Worm (Caenorhabditis elegans) whole organism, L2 larva: ENCODE measurements around the gene tag-243.
A peak's percentile ranks its signal among the peaks of the same experiment; 100 is the strongest.

ENCODE experiments used
- F13H6.1 ChIP-seq: sonication (generic microtip); optimal IDR thresholded peaks from 2 replicates; lab custom pipeline; 2016; ENCODE audit warnings: missing genetic modification characterization, missing compliant biosample characterization
- R02D3.7 ChIP-seq: fragments of 150-350 bp; optimal IDR thresholded peaks from 2 replicates; lab custom pipeline; 2014; ENCODE audit warnings: missing biosample characterization, missing genetic modification characterization
- ZK546.5 ChIP-seq: sonication (generic microtip); optimal IDR thresholded peaks from 2 replicates; lab custom pipeline; 2017; ENCODE audit warnings: missing biosample characterization, missing genetic modification characterization
- alr-1 ChIP-seq: fragments of 150-350 bp; optimal IDR thresholded peaks from 2 replicates; lab custom pipeline; 2014; ENCODE audit warnings: missing biosample characterization, missing genetic modification characterization
- aly-2 ChIP-seq: fragments of 150-350 bp; optimal IDR thresholded peaks from 2 replicates; lab custom pipeline; 2014; ENCODE audit warnings: missing biosample characterization, missing genetic modification characterization
- ama-1 ChIP-seq: fragments of 150-350 bp; optimal IDR thresholded peaks from 2 replicates; lab custom pipeline; 2018; ENCODE audit warnings: inconsistent platforms
- blmp-1 ChIP-seq: sonication (generic microtip); optimal IDR thresholded peaks from 2 replicates; lab custom pipeline; 2017; ENCODE audit warnings: missing genetic modification characterization, mild to moderate bottlenecking, missing compliant biosample characterization, antibody characterized with exemption, moderate library complexity; ENCODE audit not compliant: insufficient read depth
- ceh-16 ChIP-seq: fragments of 150-350 bp; optimal IDR thresholded peaks from 2 replicates; lab custom pipeline; 2014; ENCODE audit warnings: missing biosample characterization, missing genetic modification characterization
- crh-2 ChIP-seq: sonication (generic microtip); optimal IDR thresholded peaks from 2 replicates; lab custom pipeline; 2017; ENCODE audit warnings: missing biosample characterization, missing genetic modification characterization
- dmd-4 ChIP-seq: sonication (generic microtip); optimal IDR thresholded peaks from 2 replicates; lab custom pipeline; 2017; ENCODE audit warnings: missing biosample characterization, missing genetic modification characterization
- egl-27 ChIP-seq: sonication (generic microtip); optimal IDR thresholded peaks from 3 replicates; lab custom pipeline; 2017; ENCODE audit warnings: missing biosample characterization, missing genetic modification reagents, missing genetic modification characterization
- elt-3 ChIP-seq: sonication (generic microtip); optimal IDR thresholded peaks from 2 replicates; lab custom pipeline; 2017; ENCODE audit warnings: missing biosample characterization, missing genetic modification characterization
- fos-1 ChIP-seq: fragments of 150-350 bp; optimal IDR thresholded peaks from 2 replicates; lab custom pipeline; 2014; ENCODE audit warnings: missing biosample characterization, missing genetic modification characterization
- lin-11 ChIP-seq: fragments of 150-350 bp; sonication (generic microtip); optimal IDR thresholded peaks from 2 replicates; lab custom pipeline; 2014; ENCODE audit warnings: missing biosample characterization, missing genetic modification characterization, inconsistent platforms, mixed read lengths
- lin-13 ChIP-seq: fragments of 150-350 bp; optimal IDR thresholded peaks from 2 replicates; lab custom pipeline; 2014; ENCODE audit warnings: missing biosample characterization, missing genetic modification reagents, missing genetic modification characterization
- lin-39 ChIP-seq: fragments of 150-350 bp; optimal IDR thresholded peaks from 2 replicates; lab custom pipeline; 2014; ENCODE audit warnings: missing biosample characterization, missing genetic modification reagents, missing genetic modification characterization
- mbf-1 ChIP-seq: sonication (generic microtip); optimal IDR thresholded peaks from 2 replicates; lab custom pipeline; 2017; ENCODE audit warnings: missing biosample characterization, missing genetic modification characterization
- nhr-10 ChIP-seq: sonication (generic microtip); optimal IDR thresholded peaks from 2 replicates; lab custom pipeline; 2017; ENCODE audit warnings: missing biosample characterization, missing genetic modification characterization
- nhr-11 ChIP-seq: fragments of 150-350 bp; optimal IDR thresholded peaks from 2 replicates; lab custom pipeline; 2014; ENCODE audit warnings: missing biosample characterization, missing genetic modification characterization
- nhr-12 ChIP-seq: fragments of 150-350 bp; optimal IDR thresholded peaks from 2 replicates; lab custom pipeline; 2014; ENCODE audit warnings: missing biosample characterization, missing genetic modification characterization
- nhr-129 ChIP-seq: fragments of 150-350 bp; optimal IDR thresholded peaks from 2 replicates; lab custom pipeline; 2014; ENCODE audit warnings: missing biosample characterization, missing genetic modification characterization
- nhr-21 ChIP-seq: fragments of 150-350 bp; optimal IDR thresholded peaks from 2 replicates; lab custom pipeline; 2014; ENCODE audit warnings: missing biosample characterization, missing genetic modification characterization
- nhr-25 ChIP-seq: fragments of 150-350 bp; sonication (generic microtip); optimal IDR thresholded peaks from 3 replicates; lab custom pipeline; 2014; ENCODE audit warnings: missing biosample characterization, missing genetic modification characterization
- nhr-6 ChIP-seq: fragments of 150-350 bp; optimal IDR thresholded peaks from 2 replicates; lab custom pipeline; 2014; ENCODE audit warnings: missing biosample characterization, missing genetic modification characterization
- nhr-77 ChIP-seq: fragments of 150-350 bp; optimal IDR thresholded peaks from 2 replicates; lab custom pipeline; 2014; ENCODE audit warnings: missing biosample characterization, missing genetic modification characterization
- peb-1 ChIP-seq: fragments of 150-350 bp; optimal IDR thresholded peaks from 2 replicates; lab custom pipeline; 2014; ENCODE audit warnings: missing biosample characterization, missing genetic modification characterization
- skn-1 ChIP-seq: sonication (generic microtip); optimal IDR thresholded peaks from 2 replicates; lab custom pipeline; 2017; ENCODE audit warnings: missing biosample characterization, missing genetic modification characterization
- sma-3 ChIP-seq: sonication (generic microtip); optimal IDR thresholded peaks from 2 replicates; lab custom pipeline; 2016; ENCODE audit warnings: missing genetic modification reagents, missing genetic modification characterization, missing compliant biosample characterization
- sma-9 ChIP-seq, 2 experiments: fragments of 150-350 bp in 1 of 2; sonication (generic microtip) in 1 of 2; optimal IDR thresholded peaks; 2 replicates each; lab custom pipeline; 2014 to 2016; ENCODE audit warnings: missing genetic modification characterization in 2 of 2, mild to moderate bottlenecking in 1 of 2, missing biosample characterization in 1 of 2, missing compliant biosample characterization in 1 of 2, missing genetic modification reagents in 1 of 2, moderate library complexity in 1 of 2
- unc-55 ChIP-seq: fragments of 150-350 bp; sonication (generic microtip); optimal IDR thresholded peaks from 3 replicates; lab custom pipeline; 2014; ENCODE audit warnings: missing biosample characterization, missing genetic modification reagents, missing genetic modification characterization

The tag-243 gene

DNA sequence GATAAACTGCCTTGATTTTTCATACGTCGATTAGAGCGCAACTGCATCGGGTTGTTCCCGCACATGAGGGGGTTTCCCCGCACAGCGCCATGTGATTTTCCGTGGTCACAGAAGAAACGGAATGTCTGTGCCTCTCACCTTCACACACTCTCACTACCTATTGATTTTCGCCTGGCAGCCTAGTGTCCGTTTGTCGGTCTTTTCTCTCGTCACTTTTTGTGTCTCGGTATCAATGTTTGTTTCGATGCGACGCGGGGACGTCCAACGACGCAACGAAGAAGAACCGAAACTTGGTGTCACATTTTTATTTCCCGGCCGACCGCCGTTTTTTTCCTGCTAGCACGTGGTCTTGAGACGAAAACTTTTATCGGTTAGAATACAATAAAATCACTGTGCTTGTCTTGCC lies 38.9 kb downstream of the tag-243 start (continued):
- peak; percentile 88 for TF ChIP-seq nhr-6 (tag; lab: Kevin White, UChicago)
- TF ChIP-seq egl-27 (tag; lab: Kevin White, UChicago), result peak; percentile 94
- TF ChIP-seq lin-13 (GFP tag; lab: Kevin White, UChicago), result peak; percentile 81
- peak; percentile 97 for TF ChIP-seq nhr-129 (tag; lab: Kevin White, UChicago)
- peak; percentile 98 for TF ChIP-seq nhr-21 (tag; lab: Kevin White, UChicago)
- TF ChIP-seq mbf-1 (tag; lab: Kevin White, UChicago), result no peak
- TF ChIP-seq aly-2 (tag; lab: Kevin White, UChicago), result no peak
- TF ChIP-seq F13H6.1 (tag; lab: Kevin White, UChicago), result peak; percentile 98
- no peak for TF ChIP-seq nhr-77
- peak; percentile 96 for TF ChIP-seq nhr-25 (tag; lab: Kevin White, UChicago)

DNA sequence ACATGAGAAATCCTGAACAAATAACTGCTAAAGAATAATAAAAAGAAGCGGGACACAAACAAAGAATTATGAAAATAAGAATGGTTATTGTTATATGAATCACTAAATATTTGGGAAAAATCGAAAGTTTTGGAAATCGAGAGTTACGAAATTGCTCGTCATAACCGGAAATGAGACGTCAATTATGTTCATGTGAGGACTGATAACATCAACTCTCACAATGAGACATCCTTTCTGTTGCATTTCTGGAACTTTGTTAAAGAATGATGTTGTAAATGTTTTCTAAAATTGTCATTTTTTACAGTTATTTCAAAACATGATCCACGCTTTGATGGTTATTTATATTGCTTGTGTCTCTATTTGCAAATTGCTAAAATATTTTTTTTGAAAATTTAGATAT lies 40.4 kb downstream of the tag-243 start, which contains the start of gene T23F11.6:
T23F11.6 (minus strand) TSS at position 45 of the 400 bp plus-strand sequence.
- TF ChIP-seq crh-2 (tag; lab: Kevin White, UChicago) (peak; percentile 5), nhr-11 (tag; lab: Kevin White, UChicago) (no peak), fos-1 (tag; lab: Kevin White, UChicago) (peak; percentile 63), nhr-25 (tag; lab: Kevin White, UChicago) (no peak)

DNA sequence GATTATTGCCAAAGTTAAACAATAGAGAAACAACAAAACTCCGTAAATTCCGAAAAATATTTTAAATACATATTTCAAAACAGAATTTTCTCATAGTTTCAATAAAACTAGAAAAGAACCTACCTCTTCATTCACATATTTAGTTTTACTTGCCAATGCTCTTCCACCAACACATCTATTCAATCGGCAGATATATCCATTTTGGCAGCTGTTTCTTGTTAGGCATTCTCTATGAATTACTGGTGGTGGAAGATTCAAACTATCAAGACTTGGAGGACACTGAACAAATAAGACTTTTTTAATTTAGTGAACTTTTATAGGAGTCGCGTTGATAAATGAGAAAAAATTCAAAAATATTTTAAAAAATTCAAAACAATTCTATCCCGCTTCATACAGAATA lies 40.9 kb downstream of the tag-243 start:
- TF ChIP-seq peb-1 (tag; lab: Kevin White, UChicago), result no peak
- no peak for TF ChIP-seq fos-1 (tag; lab: Kevin White, UChicago)
- TF ChIP-seq ceh-16, result no peak
- no peak for TF ChIP-seq skn-1 (tag; lab: Kevin White, UChicago)
- no peak for TF ChIP-seq nhr-10 (tag; lab: Kevin White, UChicago)
- no peak for TF ChIP-seq alr-1 (tag; lab: Kevin White, UChicago)

DNA sequence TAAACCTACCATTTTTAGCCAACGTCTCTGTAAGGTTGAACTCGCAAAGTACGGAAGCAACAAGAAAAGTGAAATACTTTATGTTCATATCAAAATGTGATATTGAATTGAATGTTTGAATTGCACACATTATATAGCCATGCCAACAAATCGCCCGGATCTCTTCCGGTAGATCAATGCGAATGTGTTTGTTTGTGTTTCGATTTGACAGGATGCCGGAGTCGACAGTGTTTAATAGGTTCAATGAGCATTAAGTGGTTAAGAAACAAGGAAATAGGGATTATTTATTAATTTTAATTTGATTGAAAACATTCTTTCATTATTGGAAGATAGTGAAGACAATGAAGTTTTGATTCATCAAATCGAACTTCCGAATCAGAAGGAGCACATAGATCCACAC lies 42.0 kb downstream of the tag-243 start, which contains the start of gene pqn-29:
pqn-29 (minus strand) TSS at position 101 of the 400 bp plus-strand sequence.
- TF ChIP-seq fos-1 (tag; lab: Kevin White, UChicago) (no peak), ZK546.5 (tag; lab: Kevin White, UChicago) (no peak), ama-1 (lab: Kevin White, UChicago) (no peak), sma-3 (GFP tag; lab: Kevin White, UChicago) (no peak), lin-11 (no peak), lin-39 (no peak), blmp-1 (no peak), elt-3 (tag; lab: Kevin White, UChicago) (no peak), F13H6.1 (tag; lab: Kevin White, UChicago) (no peak), nhr-77 (no peak), dmd-4 (tag; lab: Kevin White, UChicago) (no peak), nhr-12 (tag; lab: Kevin White, UChicago) (no peak), nhr-6 (tag; lab: Kevin White, UChicago) (no peak), lin-13 (GFP tag; lab: Kevin White, UChicago) (no peak), nhr-21 (tag; lab: Kevin White, UChicago) (no peak), unc-55 (GFP tag; lab: Kevin White, UChicago) (no peak), mbf-1 (tag; lab: Kevin White, UChicago) (no peak), sma-9 (GFP tag; optimal IDR thresholded peaks at IDR 0.05; lab: Kevin White, UChicago) (no peak), sma-9 (tag; optimal IDR thresholded peaks at IDR 0.05; lab: Kevin White, UChicago) (no peak)
- TF ChIP-seq, all 48 proteins: peak for 0

DNA sequence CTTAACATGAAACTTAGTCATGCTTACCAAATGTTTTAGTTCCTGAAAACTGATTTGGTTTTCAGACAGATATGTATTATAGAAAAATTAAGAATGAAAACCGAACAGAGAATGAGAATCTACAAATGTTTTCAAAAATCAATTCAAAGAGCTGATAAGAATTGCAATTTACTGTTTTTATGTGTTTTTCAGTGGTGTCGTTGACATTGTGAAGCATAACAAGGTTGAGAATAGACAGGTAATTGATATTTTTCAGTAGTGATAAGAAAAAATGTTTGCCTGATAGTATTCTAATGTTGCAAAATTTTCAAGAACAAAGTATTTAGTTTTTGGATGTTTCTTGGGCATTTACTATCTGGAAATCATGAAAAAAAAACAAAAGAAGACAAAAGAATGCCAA lies 45.0 kb downstream of the tag-243 start, which contains the start of gene pfas-1:
pfas-1 (minus strand) TSS at position 49 of the 400 bp plus-strand sequence.
- TF ChIP-seq fos-1 (tag; lab: Kevin White, UChicago) (peak; percentile 77), R02D3.7 (tag; lab: Kevin White, UChicago) (no peak)
